Fruit fly (Drosophila melanogaster): Measurements from ENCODE around the gene Gale.

Gale gene

dm6 chr3L:630666-631065 is 17.7 kb upstream of the Gale start:
- TF ChIP-seq CG4496 (GFP tag; IDR thresholded peaks at IDR 0.05) (peak; percentile 17; the same call in 1 of the 3 replicates), CG17806 (tag; optimal IDR thresholded peaks at IDR 0.05) (no peak)

- TF ChIP-seq CG34367 (tag; optimal IDR thresholded peaks at IDR 0.05) (no peak), CG14655 (GFP tag; optimal IDR thresholded peaks at IDR 0.05) (no peak), CG4496 (GFP tag; IDR thresholded peaks at IDR 0.05) (no peak)
Measured at dm6 chr3L:632058-632457, 16.3 kb upstream of the Gale start.

- TF ChIP-seq CG17806 (tag; optimal IDR thresholded peaks at IDR 0.05) (peak; percentile 71), CG13204 (GFP tag; optimal IDR thresholded peaks at IDR 0.05) (no peak), D1 (tag; optimal IDR thresholded peaks at IDR 0.05) (peak; percentile 10), CG8301 (tag; optimal IDR thresholded peaks at IDR 0.05) (peak; percentile 85), CG15710 (tag; optimal IDR thresholded peaks at IDR 0.05) (peak; percentile 66), Ets98B (GFP tag; IDR thresholded peaks at IDR 0.05) (peak; percentile 85), CG34367 (tag; optimal IDR thresholded peaks at IDR 0.05) (peak; percentile 48), rn (GFP tag; IDR thresholded peaks at IDR 0.05) (peak; percentile 74), CG9948 (tag; optimal IDR thresholded peaks at IDR 0.05) (peak; percentile 42), CG12605 (GFP tag; IDR thresholded peaks at IDR 0.05) (peak; percentile 79), CG4496 (GFP tag; IDR thresholded peaks at IDR 0.05) (peak; percentile 92), CG8159 (tag; optimal IDR thresholded peaks at IDR 0.05) (peak; percentile 66), fd96Ca (GFP tag; IDR thresholded peaks at IDR 0.05) (peak; percentile 95), EcR (GFP tag; optimal IDR thresholded peaks at IDR 0.05) (no peak), Pif1A (GFP tag; optimal IDR thresholded peaks at IDR 0.05) (peak; percentile 78), Pif1B (GFP tag; optimal IDR thresholded peaks at IDR 0.05) (peak; percentile 60), CG14655 (GFP tag; optimal IDR thresholded peaks at IDR 0.05) (peak; percentile 82), Snoo (tag; optimal IDR thresholded peaks at IDR 0.05) (no peak), gl (tag; optimal IDR thresholded peaks at IDR 0.05) (no peak), CG32121 (GFP tag; IDR thresholded peaks at IDR 0.05) (peak; percentile 89), CG10348 (GFP tag; IDR thresholded peaks at IDR 0.05) (peak; percentile 27; the same call in 1 of the 2 replicates)
Measured at dm6 chr3L:633272-634254, 14.8 kb upstream of the Gale start.

- TF ChIP-seq Snoo (tag; optimal IDR thresholded peaks at IDR 0.05) (peak; percentile 72), CG17806 (tag; optimal IDR thresholded peaks at IDR 0.05) (peak; percentile 82), CG14655 (GFP tag; optimal IDR thresholded peaks at IDR 0.05) (peak; percentile 91), rn (GFP tag; IDR thresholded peaks at IDR 0.05) (peak; percentile 83), EcR (GFP tag; optimal IDR thresholded peaks at IDR 0.05) (no peak), CG8159 (tag; optimal IDR thresholded peaks at IDR 0.05) (peak; percentile 85), CG12605 (GFP tag; IDR thresholded peaks at IDR 0.05) (peak; percentile 72), CG32121 (GFP tag; IDR thresholded peaks at IDR 0.05) (peak; percentile 92), gl (tag; optimal IDR thresholded peaks at IDR 0.05) (peak; percentile 44), CG9948 (tag; optimal IDR thresholded peaks at IDR 0.05) (peak; percentile 80), fd96Ca (GFP tag; IDR thresholded peaks at IDR 0.05) (peak; percentile 87), Ets98B (GFP tag; IDR thresholded peaks at IDR 0.05) (peak; percentile 91), CG4496 (GFP tag; IDR thresholded peaks at IDR 0.05) (peak; percentile 92), CG15710 (tag; optimal IDR thresholded peaks at IDR 0.05) (peak; percentile 75), Pif1A (GFP tag; optimal IDR thresholded peaks at IDR 0.05) (peak; percentile 82), CG13204 (GFP tag; optimal IDR thresholded peaks at IDR 0.05) (peak; percentile 7), CG10348 (GFP tag; IDR thresholded peaks at IDR 0.05) (peak; percentile 40; the same call in 1 of the 2 replicates), CG8301 (tag; optimal IDR thresholded peaks at IDR 0.05) (peak; percentile 91), CG34367 (tag; optimal IDR thresholded peaks at IDR 0.05) (peak; percentile 76), Pif1B (GFP tag; optimal IDR thresholded peaks at IDR 0.05) (peak; percentile 75), D1 (tag; optimal IDR thresholded peaks at IDR 0.05) (no peak)
Measured at dm6 chr3L:634319-635015, 13.9 kb upstream of the Gale start.

- TF ChIP-seq CG8159 (tag; optimal IDR thresholded peaks at IDR 0.05) (no peak), EcR (GFP tag; optimal IDR thresholded peaks at IDR 0.05) (peak; percentile 83), fd96Ca (GFP tag; IDR thresholded peaks at IDR 0.05) (no peak), Pif1B (GFP tag; optimal IDR thresholded peaks at IDR 0.05) (no peak)
Measured at dm6 chr3L:635016-635363, 13.4 kb upstream of the Gale start.

dm6 chr3L:635529-635928 is 12.8 kb upstream of the Gale start:
- TF ChIP-seq Pif1B (GFP tag; optimal IDR thresholded peaks at IDR 0.05) = no peak
- peak; percentile 13; the same call in 1 of the 2 replicates for TF ChIP-seq Ets98B (GFP tag; IDR thresholded peaks at IDR 0.05)
